Worm (Caenorhabditis elegans) whole organism, mixed stage, embryonic: ENCODE data around the gene hot-6.

ENCODE experiments used
- elt-1 ChIP-seq: sonication (generic microtip); optimal IDR thresholded peaks from 2 replicates; lab custom pipeline; 2017; ENCODE audit warnings: missing genetic modification characterization, mild to moderate bottlenecking, missing compliant biosample characterization, antibody characterized with exemption, moderate library complexity, borderline replicate concordance; ENCODE audit not compliant: insufficient read depth
- elt-3 ChIP-seq: fragments of 150-350 bp; optimal IDR thresholded peaks from 2 replicates; lab custom pipeline; 2014; ENCODE audit warnings: missing biosample characterization, missing genetic modification characterization
- flh-1 ChIP-seq: fragments of 200-800 bp; sonication (Bioruptor generic); optimal IDR thresholded peaks from 2 replicates; lab custom pipeline; 2018; ENCODE audit warnings: mild to moderate bottlenecking, missing genetic modification characterization, moderate library complexity, missing compliant biosample characterization
- nhr-237 ChIP-seq: fragments of 150-350 bp; optimal IDR thresholded peaks from 2 replicates; lab custom pipeline; 2014; ENCODE audit warnings: missing biosample characterization, missing genetic modification characterization
- pha-4 ChIP-seq: fragments of 150-350 bp; optimal IDR thresholded peaks from 2 replicates; lab custom pipeline; 2018; ENCODE audit warnings: missing biosample characterization, missing genetic modification reagents, missing genetic modification characterization
- unc-62 ChIP-seq: fragments of 150-350 bp; optimal IDR thresholded peaks from 2 replicates; lab custom pipeline; 2014; ENCODE audit warnings: missing biosample characterization, missing genetic modification reagents, missing genetic modification characterization

- TF ChIP-seq unc-62 (GFP tag; lab: Kevin White, UChicago) (no peak), nhr-237 (tag; lab: Kevin White, UChicago) (no peak), elt-3 (no peak), elt-1 (tag; lab: Kevin White, UChicago) (no peak), flh-1 (no peak), pha-4 (tag; lab: Kevin White, UChicago) (no peak)
Observed at ce11 chrV:11042538-11042937, 19.8 kb upstream of the hot-6 start, which contains the start of gene C45B11.2.
